Worm (Caenorhabditis elegans) whole organism, young adult: ENCODE data around the gene gtf-2H3.

Experiments used
- B0019.2 ChIP-seq: fragments of 200-800 bp; sonication (Bioruptor generic); conservative IDR thresholded peaks from 2 replicates; pipeline ENCODE4 v1.3.6; 2022; ENCODE audit warnings: missing genetic modification reagents, missing genetic modification characterization, missing compliant biosample characterization
- C06A6.2 ChIP-seq: fragments of 200-800 bp; sonication (Bioruptor generic); conservative IDR thresholded peaks from 2 replicates; pipeline ENCODE4 v1.3.6; 2022; ENCODE audit warnings: missing genetic modification characterization, missing compliant biosample characterization
- F33H1.4 ChIP-seq: fragments of 200-800 bp; sonication (Bioruptor generic); IDR thresholded peaks from 2 replicates; pipeline ENCODE4 v1.3.6; 2022; ENCODE audit warnings: missing genetic modification reagents, missing genetic modification characterization, missing compliant biosample characterization
- K11D2.4 ChIP-seq: fragments of 200-800 bp; sonication (Bioruptor generic); IDR thresholded peaks from 2 replicates; pipeline ENCODE4 v1.3.6; 2022; ENCODE audit warnings: missing genetic modification reagents, missing genetic modification characterization, missing compliant biosample characterization
- K12H6.12 ChIP-seq: fragments of 200-800 bp; sonication (Bioruptor generic); optimal IDR thresholded peaks from 2 replicates; lab custom pipeline; 2018; ENCODE audit warnings: mild to moderate bottlenecking, missing genetic modification characterization, missing compliant biosample characterization
- Y53G8AR.9 ChIP-seq: fragments of 200-800 bp; sonication (Bioruptor generic); conservative IDR thresholded peaks from 2 replicates; pipeline ENCODE4 v1.3.6; 2022; ENCODE audit warnings: missing genetic modification reagents, missing genetic modification characterization, missing compliant biosample characterization
- ZK185.1 ChIP-seq: sonication (generic microtip); optimal IDR thresholded peaks from 2 replicates; lab custom pipeline; 2016; ENCODE audit warnings: mild to moderate bottlenecking, missing genetic modification characterization, missing compliant biosample characterization; ENCODE audit not compliant: poor library complexity, severe bottlenecking
- aptf-2 ChIP-seq: fragments of 200-800 bp; sonication (Bioruptor generic); conservative IDR thresholded peaks from 2 replicates; pipeline ENCODE4 v1.3.6; 2022; ENCODE audit warnings: missing genetic modification reagents, missing genetic modification characterization, missing compliant biosample characterization
- atf-7 ChIP-seq: sonication (generic microtip); optimal IDR thresholded peaks from 2 replicates; lab custom pipeline; 2017; ENCODE audit warnings: mild to moderate bottlenecking, missing genetic modification characterization, missing compliant biosample characterization
- athp-1 ChIP-seq: sonication (generic microtip); optimal IDR thresholded peaks from 2 replicates; lab custom pipeline; 2017; ENCODE audit warnings: mild to moderate bottlenecking, missing genetic modification characterization, missing compliant biosample characterization
- attf-3 ChIP-seq: fragments of 200-800 bp; sonication (Bioruptor generic); conservative IDR thresholded peaks from 2 replicates; pipeline ENCODE4 v1.3.6; 2022; ENCODE audit warnings: missing genetic modification reagents, missing genetic modification characterization, missing compliant biosample characterization
- attf-5 ChIP-seq: fragments of 200-800 bp; sonication (Bioruptor generic); optimal IDR thresholded peaks from 2 replicates; lab custom pipeline; 2018; ENCODE audit warnings: mild to moderate bottlenecking, missing genetic modification characterization, missing compliant biosample characterization
- bed-1 ChIP-seq: fragments of 200-800 bp; sonication (Bioruptor generic); IDR thresholded peaks from 2 replicates; pipeline ENCODE4 v1.3.6; 2022; ENCODE audit warnings: missing genetic modification reagents, missing genetic modification characterization, missing compliant biosample characterization
- cebp-2 ChIP-seq: fragments of 200-800 bp; sonication (Bioruptor generic); IDR thresholded peaks from 2 replicates; pipeline ENCODE4 v1.3.6; 2022; ENCODE audit warnings: missing genetic modification characterization, missing compliant biosample characterization
- ceh-79 ChIP-seq: sonication (generic microtip); optimal IDR thresholded peaks from 2 replicates; lab custom pipeline; 2017; ENCODE audit warnings: mild to moderate bottlenecking, missing genetic modification characterization, missing compliant biosample characterization
- chd-7 ChIP-seq: sonication (generic microtip); optimal IDR thresholded peaks from 2 replicates; lab custom pipeline; 2016; ENCODE audit warnings: mild to moderate bottlenecking, missing genetic modification characterization, moderate library complexity, missing compliant biosample characterization
- dox-1 ChIP-seq: fragments of 200-800 bp; sonication (Bioruptor generic); IDR thresholded peaks from 2 replicates; pipeline ENCODE4 v1.3.6; 2022; ENCODE audit warnings: missing genetic modification reagents, missing genetic modification characterization, missing compliant biosample characterization
- dpl-1 ChIP-seq: fragments of 150-350 bp; optimal IDR thresholded peaks from 2 replicates; lab custom pipeline; 2014; ENCODE audit warnings: missing biosample characterization, missing genetic modification reagents, missing genetic modification characterization
- ets-4 ChIP-seq: fragments of 200-800 bp; sonication (Bioruptor generic); optimal IDR thresholded peaks from 2 replicates; lab custom pipeline; 2018; ENCODE audit warnings: mild to moderate bottlenecking, missing genetic modification characterization, missing compliant biosample characterization
- hmg-1.2 ChIP-seq: fragments of 200-800 bp; sonication (Bioruptor generic); IDR thresholded peaks from 2 replicates; pipeline ENCODE4 v1.3.6; 2022; ENCODE audit warnings: missing genetic modification reagents, missing genetic modification characterization, missing compliant biosample characterization
- lin-26 ChIP-seq: fragments of 200-800 bp; sonication (Bioruptor generic); IDR thresholded peaks from 2 replicates; pipeline ENCODE4 v1.3.6; 2022; ENCODE audit warnings: missing genetic modification reagents, missing genetic modification characterization, missing compliant biosample characterization
- lin-54 ChIP-seq: fragments of 200-800 bp; sonication (Bioruptor generic); optimal IDR thresholded peaks from 2 replicates; lab custom pipeline; 2018; ENCODE audit warnings: mild to moderate bottlenecking, missing genetic modification characterization, missing compliant biosample characterization
- madf-10 ChIP-seq: sonication (generic microtip); optimal IDR thresholded peaks from 2 replicates; lab custom pipeline; 2016; ENCODE audit warnings: mild to moderate bottlenecking, missing genetic modification characterization, missing compliant biosample characterization
- mcd-1 ChIP-seq: fragments of 200-800 bp; sonication (Bioruptor generic); IDR thresholded peaks from 2 replicates; pipeline ENCODE4 v1.3.6; 2022; ENCODE audit warnings: missing genetic modification reagents, missing genetic modification characterization, missing compliant biosample characterization
- mel-28 ChIP-seq: sonication (generic microtip); optimal IDR thresholded peaks from 2 replicates; lab custom pipeline; 2016; ENCODE audit warnings: borderline replicate concordance, mild to moderate bottlenecking, missing genetic modification characterization, missing compliant biosample characterization
- nfya-2 ChIP-seq: fragments of 200-800 bp; sonication (Bioruptor generic); IDR thresholded peaks from 2 replicates; pipeline ENCODE4 v1.3.6; 2022; ENCODE audit warnings: missing genetic modification reagents, missing genetic modification characterization, missing compliant biosample characterization
- nfyb-1 ChIP-seq: fragments of 200-800 bp; sonication (Bioruptor generic); IDR thresholded peaks from 2 replicates; pipeline ENCODE4 v1.3.6; 2022; ENCODE audit warnings: missing genetic modification reagents, missing genetic modification characterization, missing compliant biosample characterization
- nhr-80 ChIP-seq: sonication (generic microtip); optimal IDR thresholded peaks from 2 replicates; lab custom pipeline; 2016; ENCODE audit warnings: missing genetic modification characterization, missing compliant biosample characterization
- pbrm-1 ChIP-seq: fragments of 200-800 bp; sonication (Bioruptor generic); IDR thresholded peaks from 2 replicates; pipeline ENCODE4 v1.3.6; 2022; ENCODE audit warnings: missing genetic modification reagents, missing genetic modification characterization, missing compliant biosample characterization
- pha-4 ChIP-seq: fragments of 150-350 bp; sonication (generic microtip); optimal IDR thresholded peaks from 2 replicates; lab custom pipeline; 2014; ENCODE audit warnings: missing biosample characterization, missing genetic modification reagents, missing genetic modification characterization
- rcor-1 ChIP-seq: fragments of 200-800 bp; sonication (Bioruptor generic); IDR thresholded peaks from 2 replicates; pipeline ENCODE4 v1.3.6; 2022; ENCODE audit warnings: missing genetic modification reagents, missing genetic modification characterization, missing compliant biosample characterization
- repo-1 ChIP-seq: sonication (generic microtip); optimal IDR thresholded peaks from 2 replicates; lab custom pipeline; 2017; ENCODE audit warnings: mild to moderate bottlenecking, missing genetic modification characterization, missing compliant biosample characterization
- snpc-3.4 ChIP-seq: sonication (generic microtip); optimal IDR thresholded peaks from 2 replicates; lab custom pipeline; 2017; ENCODE audit warnings: missing genetic modification characterization, mild to moderate bottlenecking, missing compliant biosample characterization, antibody characterized with exemption, moderate library complexity, missing genotype, missing genetic modification reagents
- snpc-4 ChIP-seq, 5 experiments: fragments of 150-350 bp in 1 of 5; sonication (generic microtip) in 4 of 5; optimal IDR thresholded peaks; 2 replicates each; lab custom pipeline; 2014 to 2018; ENCODE audit warnings: missing genetic modification characterization in 5 of 5, missing biosample characterization in 3 of 5, antibody characterized with exemption in 2 of 5, mild to moderate bottlenecking in 2 of 5, missing compliant biosample characterization in 2 of 5, missing genotype in 2 of 5, moderate library complexity in 2 of 5, missing genetic modification reagents in 1 of 5
- somi-1 ChIP-seq: fragments of 200-800 bp; sonication (Bioruptor generic); optimal IDR thresholded peaks from 2 replicates; lab custom pipeline; 2018; ENCODE audit warnings: mild to moderate bottlenecking, missing genetic modification characterization, missing compliant biosample characterization
- tbp1 ChIP-seq: fragments of 200-800 bp; sonication (Bioruptor generic); optimal IDR thresholded peaks from 2 replicates; lab custom pipeline; 2018; ENCODE audit warnings: mild to moderate bottlenecking, missing genetic modification characterization, missing compliant biosample characterization
- tbx-9 ChIP-seq: sonication (generic microtip); optimal IDR thresholded peaks from 2 replicates; lab custom pipeline; 2016; ENCODE audit warnings: borderline replicate concordance, missing genetic modification characterization, inconsistent platforms, missing compliant biosample characterization
- unc-130 ChIP-seq: sonication (generic microtip); optimal IDR thresholded peaks from 2 replicates; lab custom pipeline; 2016; ENCODE audit warnings: missing genetic modification reagents, missing genetic modification characterization, missing compliant biosample characterization
- xnd-1 ChIP-seq: sonication (generic microtip); optimal IDR thresholded peaks from 2 replicates; lab custom pipeline; 2016; ENCODE audit warnings: missing genotype, missing genetic modification reagents, missing genetic modification characterization, missing compliant biosample characterization
- zfh-2 ChIP-seq: fragments of 200-800 bp; sonication (Bioruptor generic); conservative IDR thresholded peaks from 2 replicates; pipeline ENCODE4 v1.3.6; 2022; ENCODE audit warnings: missing genetic modification reagents, missing genetic modification characterization, missing compliant biosample characterization
- ztf-18 ChIP-seq: sonication (generic microtip); optimal IDR thresholded peaks from 2 replicates; lab custom pipeline; 2016; ENCODE audit warnings: missing genotype, mild to moderate bottlenecking, missing genetic modification characterization, missing compliant biosample characterization
- ztf-22 ChIP-seq: fragments of 200-800 bp; sonication (Bioruptor generic); optimal IDR thresholded peaks from 2 replicates; lab custom pipeline; 2018; ENCODE audit warnings: mild to moderate bottlenecking, missing genetic modification characterization, moderate library complexity, missing compliant biosample characterization
- ztf-25 ChIP-seq: fragments of 200-800 bp; sonication (Bioruptor generic); IDR thresholded peaks from 2 replicates; pipeline ENCODE4 v1.3.6; 2022; ENCODE audit warnings: missing genetic modification reagents, missing genetic modification characterization, missing compliant biosample characterization
- ztf-26 ChIP-seq: sonication (generic microtip); optimal IDR thresholded peaks from 2 replicates; lab custom pipeline; 2017; ENCODE audit warnings: missing genetic modification characterization, missing compliant biosample characterization
- ztf-28 ChIP-seq: fragments of 200-800 bp; sonication (Bioruptor generic); IDR thresholded peaks from 2 replicates; pipeline ENCODE4 v1.3.6; 2022; ENCODE audit warnings: missing genetic modification reagents, missing genetic modification characterization, missing compliant biosample characterization

Gene gtf-2H3

DNA sequence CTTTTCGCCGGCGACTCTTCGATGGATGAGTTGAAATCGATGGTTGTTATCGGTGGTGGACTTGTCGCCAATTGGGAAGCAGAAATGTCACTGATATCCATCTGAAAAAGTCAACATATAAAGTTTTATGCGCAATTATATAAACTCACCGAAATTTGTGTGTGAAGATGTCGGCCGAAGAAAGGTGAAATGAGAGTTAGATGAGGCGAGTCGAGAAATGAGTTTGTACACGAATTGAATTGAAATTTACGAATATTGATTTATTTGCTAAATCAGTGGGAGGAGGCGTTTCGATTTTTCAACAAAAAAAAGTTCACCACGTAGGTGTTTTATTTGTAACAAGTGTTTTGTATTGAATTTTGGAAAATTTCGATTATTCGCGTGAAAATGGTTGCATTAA is 18.6 kb downstream of the gtf-2H3 start, which contains the start of gene kel-10 (continued):
- TF ChIP-seq B0019.2 (no peak), dpl-1 (GFP tag; lab: Kevin White, UChicago) (no peak), cebp-2 (GFP tag; lab: Robert Waterston, UW) (no peak)

DNA sequence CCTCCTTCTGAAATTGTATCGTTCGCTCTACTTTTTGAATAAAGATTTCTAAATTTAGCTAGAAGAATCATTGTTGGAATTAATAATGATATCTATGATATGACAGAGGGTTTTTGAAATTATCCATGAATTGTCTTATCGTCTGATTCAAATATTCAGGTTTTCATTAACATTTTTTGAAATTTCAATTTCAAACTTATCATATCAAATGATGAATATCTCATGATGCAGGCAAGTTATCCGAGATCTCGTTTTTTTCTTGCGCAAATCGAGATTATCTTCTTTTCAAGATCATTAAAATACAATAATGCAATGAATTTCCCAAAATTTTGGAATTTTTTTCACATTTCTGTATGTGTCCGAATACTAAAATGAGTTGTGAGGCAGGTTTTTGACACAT is 22.0 kb downstream of the gtf-2H3 start, which contains the start of gene spop-1:
TSS of gene spop-1 (minus strand) at position 101 of the 400 bp plus-strand sequence.
- no peak for TF ChIP-seq ztf-25
- TF ChIP-seq attf-3, result no peak
- no peak for TF ChIP-seq aptf-2 (GFP tag; lab: Robert Waterston, UW)
- no peak for TF ChIP-seq ztf-22 (GFP tag; lab: Kevin White, UChicago)
- TF ChIP-seq chd-7, result no peak
- TF ChIP-seq mel-28 (tag; lab: Kevin White, UChicago), result no peak
- TF ChIP-seq, all 124 proteins: peak for 0

DNA sequence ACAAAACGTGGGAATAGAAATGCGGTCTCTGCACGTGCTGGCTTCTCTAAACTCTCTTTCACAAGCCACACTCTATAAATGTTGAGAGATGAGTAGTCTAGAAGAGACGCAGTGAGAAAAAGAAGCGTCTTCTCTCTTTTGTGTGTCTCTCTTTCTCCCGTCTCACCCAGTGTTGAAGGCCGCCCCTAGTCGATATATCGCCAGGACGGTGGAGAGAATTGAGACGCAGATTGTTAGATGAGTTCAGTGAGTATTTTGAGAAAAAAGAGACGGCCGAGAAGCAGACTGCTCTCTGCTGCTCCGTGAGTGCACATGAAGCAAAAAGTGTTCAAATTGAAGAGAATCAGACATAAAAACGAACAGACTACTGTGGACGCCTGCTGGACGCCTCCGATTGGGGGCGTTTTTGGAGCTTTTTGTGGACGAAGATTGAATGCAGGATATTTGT is 23.4 kb downstream of the gtf-2H3 start:
- peak; percentile 53; the same call in 1 of the 2 replicates for TF ChIP-seq K11D2.4
- TF ChIP-seq ztf-18 (tag; lab: Kevin White, UChicago), result peak; percentile 63
- 0 out of 2 replicates have a peak, but pooled peaks have one; percentile 27 for TF ChIP-seq rcor-1 (GFP tag; lab: Robert Waterston, UW)
- TF ChIP-seq Y53G8AR.9 (GFP tag; lab: Robert Waterston, UW), result peak; percentile 60; the same call in 1 of the 2 replicates
- no peak for TF ChIP-seq nfya-2 (GFP tag; lab: Robert Waterston, UW)
- TF ChIP-seq bed-1 (GFP tag; lab: Robert Waterston, UW), result no peak
- peak; percentile 95 for TF ChIP-seq attf-5
- TF ChIP-seq lin-26 (GFP tag; lab: Robert Waterston, UW), result peak; percentile 61; the same call in 1 of the 2 replicates
- TF ChIP-seq pha-4, result peak; percentile 7
- TF ChIP-seq repo-1 (tag; lab: Kevin White, UChicago), result peak; percentile 40
- TF ChIP-seq nfyb-1, result peak; percentile 91
- TF ChIP-seq K12H6.12 (tag; lab: Kevin White, UChicago), result peak; percentile 92
- TF ChIP-seq snpc-4 (GFP tag; optimal IDR thresholded peaks at IDR 0.05; lab: Kevin White, UChicago), result no peak
- TF ChIP-seq snpc-4 (tag; optimal IDR thresholded peaks at IDR 0.05; lab: Kevin White, UChicago), result peak in 3 of 4 experiments; percentile 24 to 48 (median 32)
- TF ChIP-seq ztf-26 (tag; lab: Kevin White, UChicago), result peak; percentile 59
- peak; percentile 57 for TF ChIP-seq ets-4
- peak; percentile 95 for TF ChIP-seq zfh-2 (GFP tag; lab: Robert Waterston, UW)
- TF ChIP-seq ZK185.1 (tag; lab: Kevin White, UChicago), result peak; percentile 33
- no peak for TF ChIP-seq F33H1.4 (GFP tag; lab: Robert Waterston, UW)
- TF ChIP-seq unc-130 (GFP tag; lab: Kevin White, UChicago), result no peak
- TF ChIP-seq ztf-28 (GFP tag; lab: Robert Waterston, UW), result 0 out of 2 replicates have a peak, but pooled peaks have one; percentile 13
- peak; percentile 54 for TF ChIP-seq madf-10
- TF ChIP-seq tbx-9 (tag; lab: Kevin White, UChicago), result no peak
- TF ChIP-seq somi-1 (GFP tag; lab: Kevin White, UChicago), result peak; percentile 71
- peak; percentile 78 for TF ChIP-seq dox-1 (GFP tag; lab: Robert Waterston, UW)
- TF ChIP-seq hmg-1.2, result peak; percentile 94
- peak; percentile 73 for TF ChIP-seq mcd-1 (GFP tag; lab: Robert Waterston, UW)
- no peak for TF ChIP-seq ceh-79
- peak; percentile 60; the same call in 1 of the 2 replicates for TF ChIP-seq pbrm-1 (GFP tag; lab: Robert Waterston, UW)
- peak; percentile 84 for TF ChIP-seq athp-1 (tag; lab: Kevin White, UChicago)
- TF ChIP-seq atf-7, result peak; percentile 63
- peak; percentile 78 for TF ChIP-seq nhr-80 (tag; lab: Kevin White, UChicago)
- peak; percentile 66; the same call in 1 of the 2 replicates for TF ChIP-seq C06A6.2 (GFP tag; lab: Robert Waterston, UW)
- TF ChIP-seq xnd-1 (tag; lab: Kevin White, UChicago), result no peak
- peak; percentile 66 for TF ChIP-seq lin-54
- peak; percentile 79 for TF ChIP-seq chd-7
- TF ChIP-seq tbp1 (GFP tag; lab: Kevin White, UChicago), result peak; percentile 45
- TF ChIP-seq snpc-3.4 (tag; lab: Kevin White, UChicago), result no peak
